Fruit fly (Drosophila melanogaster): ENCODE results near the gene Poxm.

Poxm gene

DNA sequence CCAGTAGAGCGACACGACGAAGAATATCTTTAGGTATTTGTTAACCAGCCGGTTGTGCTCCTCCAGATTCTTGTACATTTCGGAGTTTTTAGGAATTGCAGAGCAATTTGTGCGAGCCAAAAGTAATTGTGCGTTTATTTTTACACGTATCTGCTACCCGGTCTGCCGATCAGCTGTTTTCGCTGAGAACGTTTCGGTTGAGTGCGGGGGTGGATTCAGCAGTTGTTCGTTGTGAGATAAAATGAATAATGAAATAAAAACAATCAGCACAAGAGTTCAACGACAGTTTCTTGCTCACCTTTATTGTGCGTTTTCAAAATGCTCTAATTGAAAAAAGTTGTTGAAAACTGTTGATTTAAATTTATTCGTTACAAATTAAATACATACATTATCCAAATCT lies 29.7 kb downstream of the Poxm start, which contains the start of gene nac (continued):
- no peak for TF ChIP-seq mld (GFP tag; IDR thresholded peaks at IDR 0.05; ENCODE audit: partially characterized antibody)
- no peak for TF ChIP-seq BtbVII (GFP tag; optimal IDR thresholded peaks at IDR 0.05)
- 0 out of 3 replicates have a peak, but pooled peaks have one; percentile 36 for TF ChIP-seq ci (GFP tag; IDR thresholded peaks at IDR 0.05)
- no peak for TF ChIP-seq Doc3 (GFP tag; IDR thresholded peaks at IDR 0.05; ENCODE audit: partially characterized antibody)
- 0 out of 4 replicates have a peak, but pooled peaks have one; percentile 42 for TF ChIP-seq Dll (GFP tag; IDR thresholded peaks at IDR 0.05; ENCODE audit: partially characterized antibody)
- TF ChIP-seq CG18764 (GFP tag; optimal IDR thresholded peaks at IDR 0.05): no peak
- no peak for TF ChIP-seq cg (GFP tag; optimal IDR thresholded peaks at IDR 0.05)
- peak in 1 of 2 experiments; percentile 21 for TF ChIP-seq Pdp1 (GFP tag; optimal IDR thresholded peaks at IDR 0.05)
- no peak for TF ChIP-seq CG4424 (GFP tag; optimal IDR thresholded peaks at IDR 0.05)
- no peak for TF ChIP-seq CG6765 (GFP tag; optimal IDR thresholded peaks at IDR 0.05)
- TF ChIP-seq lilli (GFP tag; optimal IDR thresholded peaks at IDR 0.05): peak; percentile 41
- TF ChIP-seq CkIIα-i1 (GFP tag; IDR thresholded peaks at IDR 0.05): no peak
- TF ChIP-seq dmrt11E (tag; optimal IDR thresholded peaks at IDR 0.05): no peak
- TF ChIP-seq ewg (GFP tag; optimal IDR thresholded peaks at IDR 0.05): no peak
- no peak for TF ChIP-seq CG6791 (GFP tag; IDR thresholded peaks at IDR 0.05; ENCODE audit: partially characterized antibody)
- no peak for TF ChIP-seq ftz-f1 (GFP tag; optimal IDR thresholded peaks at IDR 0.05)
- no peak for TF ChIP-seq ac (GFP tag; optimal IDR thresholded peaks at IDR 0.05)
- TF ChIP-seq BEAF-32 (GFP tag; optimal IDR thresholded peaks at IDR 0.05): no peak
- TF ChIP-seq disco-r (GFP tag; optimal IDR thresholded peaks at IDR 0.05): no peak
- no peak for TF ChIP-seq CG8359 (GFP tag; optimal IDR thresholded peaks at IDR 0.05; ENCODE audit: borderline replicate concordance)
- no peak for TF ChIP-seq CG5245 (GFP tag; optimal IDR thresholded peaks at IDR 0.05)
- no peak for TF ChIP-seq vfl (GFP tag; optimal IDR thresholded peaks at IDR 0.05)
- TF ChIP-seq Hsf (GFP tag; optimal IDR thresholded peaks at IDR 0.05): no peak
- peak; percentile 34; the same call in 1 of the 2 replicates for TF ChIP-seq CG14014 (GFP tag; IDR thresholded peaks at IDR 0.05)
- no peak for TF ChIP-seq CG7928 (GFP tag; optimal IDR thresholded peaks at IDR 0.05)
- TF ChIP-seq Nf-YA (GFP tag; IDR thresholded peaks at IDR 0.05): no peak
- no peak for TF ChIP-seq shn (GFP tag; optimal IDR thresholded peaks at IDR 0.05)
- TF ChIP-seq CG12942 (GFP tag; optimal IDR thresholded peaks at IDR 0.05): no peak
- TF ChIP-seq sob (GFP tag; IDR thresholded peaks at IDR 0.05): 0 out of 2 replicates have a peak, but pooled peaks have one; percentile 14
- TF ChIP-seq CG13624 (GFP tag; optimal IDR thresholded peaks at IDR 0.05): peak; percentile 28
- TF ChIP-seq Sin3A (optimal IDR thresholded peaks at IDR 0.05): no peak
- no peak for TF ChIP-seq CG6654 (GFP tag; optimal IDR thresholded peaks at IDR 0.05)
- TF ChIP-seq CG15269 (tag; optimal IDR thresholded peaks at IDR 0.05): no peak
- TF ChIP-seq MTF-1 (GFP tag; optimal IDR thresholded peaks at IDR 0.05; ENCODE audit: borderline replicate concordance): no peak
- no peak; the same call in 1 of the 2 replicates for TF ChIP-seq CG17328 (GFP tag; IDR thresholded peaks at IDR 0.05)
- TF ChIP-seq pros (GFP tag; optimal IDR thresholded peaks at IDR 0.05): no peak
- TF ChIP-seq eyg (GFP tag; optimal IDR thresholded peaks at IDR 0.05): no peak
- peak; percentile 79 for TF ChIP-seq Med (GFP tag)
- TF ChIP-seq CG8478 (optimal IDR thresholded peaks at IDR 0.05): no peak
- TF ChIP-seq bab2 (GFP tag; optimal IDR thresholded peaks at IDR 0.05): no peak
- TF ChIP-seq lbe (GFP tag; optimal IDR thresholded peaks at IDR 0.05): no peak
- no peak for TF ChIP-seq HLH4C (GFP tag; IDR thresholded peaks at IDR 0.05; ENCODE audit: partially characterized antibody)
- TF ChIP-seq CG3407 (GFP tag; optimal IDR thresholded peaks at IDR 0.05): no peak
- peak; percentile 33; the same call in 1 of the 2 replicates for TF ChIP-seq CG32532 (GFP tag; IDR thresholded peaks at IDR 0.05)
- no peak for TF ChIP-seq sd (tag; optimal IDR thresholded peaks at IDR 0.05)
- no peak for TF ChIP-seq mirr (GFP tag; optimal IDR thresholded peaks at IDR 0.05)
- peak; percentile 15 for TF ChIP-seq CG10147 (GFP tag; optimal IDR thresholded peaks at IDR 0.05)
- no peak for TF ChIP-seq B-H1 (GFP tag; IDR thresholded peaks at IDR 0.05)
- TF ChIP-seq unc-4 (GFP tag; IDR thresholded peaks at IDR 0.05; ENCODE audit: partially characterized antibody): no peak
- no peak for TF ChIP-seq Dip3 (GFP tag; optimal IDR thresholded peaks at IDR 0.05)
- TF ChIP-seq CG9727 (GFP tag; optimal IDR thresholded peaks at IDR 0.05): no peak
